Worm (Caenorhabditis elegans) whole organism, early embryonic: Measurements from ENCODE around the gene R148.7.

Source experiments
- ama-1 ChIP-seq: fragments of 150-350 bp; optimal IDR thresholded peaks from 2 replicates; lab custom pipeline; 2014
- ceh-13 ChIP-seq: fragments of 200-800 bp; sonication (Bioruptor generic); optimal IDR thresholded peaks from 2 replicates; lab custom pipeline; 2018; ENCODE audit warnings: mild to moderate bottlenecking, missing genetic modification characterization, missing compliant biosample characterization
- ceh-36 ChIP-seq: sonication (generic microtip); optimal IDR thresholded peaks from 2 replicates; lab custom pipeline; 2016; ENCODE audit warnings: missing genetic modification characterization, inconsistent platforms, missing compliant biosample characterization
- flt-1 ChIP-seq: fragments of 200-800 bp; sonication (Bioruptor generic); IDR thresholded peaks from 2 replicates; pipeline ENCODE4 v1.3.6; 2022; ENCODE audit warnings: missing genetic modification characterization, missing compliant biosample characterization
- sea-1 ChIP-seq: fragments of 200-800 bp; sonication (Bioruptor generic); conservative IDR thresholded peaks from 2 replicates; pipeline ENCODE4 v1.3.6; 2022; ENCODE audit warnings: missing genetic modification characterization, missing compliant biosample characterization
- tra-4 ChIP-seq: sonication (generic microtip); optimal IDR thresholded peaks from 2 replicates; lab custom pipeline; 2017; ENCODE audit warnings: missing genetic modification characterization, missing compliant biosample characterization

DNA sequence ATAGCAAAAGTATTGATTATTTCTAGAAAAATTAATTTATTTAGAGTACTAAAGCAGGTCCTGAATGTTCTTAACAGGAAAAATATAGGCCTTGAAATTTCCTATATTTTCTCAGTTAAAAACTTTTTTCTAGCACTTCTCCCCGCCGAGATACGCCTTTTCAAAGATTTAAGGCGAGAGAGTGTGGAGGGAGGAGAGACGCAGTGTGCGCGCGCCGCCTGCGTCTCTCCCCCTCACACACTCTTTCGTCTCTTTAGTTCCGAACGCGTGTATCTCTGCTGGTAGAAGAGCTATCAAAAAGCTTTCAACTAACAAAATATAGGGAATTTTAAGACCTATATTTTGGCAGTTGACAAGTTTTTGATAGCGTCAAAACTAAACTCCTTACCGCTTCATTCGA lies 303 bp downstream of the R148.7 start:
- TF ChIP-seq ceh-36 (no peak), ceh-13 (no peak), ama-1 (lab: Kevin White, UChicago) (no peak), sea-1 (no peak), flt-1 (no peak), tra-4 (tag; lab: Kevin White, UChicago) (no peak)
